Worm (Caenorhabditis elegans) whole organism, young adult: Measurements from ENCODE around the gene col-170.

ENCODE experiments used
- B0019.2 ChIP-seq: fragments of 200-800 bp; sonication (Bioruptor generic); conservative IDR thresholded peaks from 2 replicates; pipeline ENCODE4 v1.3.6; 2022; ENCODE audit warnings: missing genetic modification reagents, missing genetic modification characterization, missing compliant biosample characterization
- D2030.7 ChIP-seq: fragments of 200-800 bp; sonication (Bioruptor generic); IDR thresholded peaks from 2 replicates; pipeline ENCODE4 v1.3.6; 2022; ENCODE audit warnings: missing genetic modification reagents, missing genetic modification characterization, missing compliant biosample characterization
- F33H1.4 ChIP-seq: fragments of 200-800 bp; sonication (Bioruptor generic); IDR thresholded peaks from 2 replicates; pipeline ENCODE4 v1.3.6; 2022; ENCODE audit warnings: missing genetic modification reagents, missing genetic modification characterization, missing compliant biosample characterization
- F37B4.10 ChIP-seq: fragments of 200-800 bp; sonication (Bioruptor generic); IDR thresholded peaks from 2 replicates; pipeline ENCODE4 v1.3.6; 2022; ENCODE audit warnings: missing genetic modification characterization, missing compliant biosample characterization
- F55B11.4 ChIP-seq: sonication (generic microtip); optimal IDR thresholded peaks from 2 replicates; lab custom pipeline; 2016; ENCODE audit warnings: missing compliant biosample characterization, missing genetic modification characterization, borderline replicate concordance; ENCODE audit not compliant: insufficient read depth
- F57A8.1 ChIP-seq: fragments of 200-800 bp; sonication (Bioruptor generic); optimal IDR thresholded peaks from 2 replicates; lab custom pipeline; 2018; ENCODE audit warnings: mild to moderate bottlenecking, missing genetic modification characterization, moderate library complexity, missing compliant biosample characterization
- K11D2.4 ChIP-seq: fragments of 200-800 bp; sonication (Bioruptor generic); IDR thresholded peaks from 2 replicates; pipeline ENCODE4 v1.3.6; 2022; ENCODE audit warnings: missing genetic modification reagents, missing genetic modification characterization, missing compliant biosample characterization
- T07F8.4 ChIP-seq: sonication (generic microtip); optimal IDR thresholded peaks from 2 replicates; lab custom pipeline; 2016; ENCODE audit warnings: mild to moderate bottlenecking, missing genetic modification characterization, moderate library complexity, missing compliant biosample characterization
- T26A5.8 ChIP-seq: sonication (generic microtip); optimal IDR thresholded peaks from 2 replicates; lab custom pipeline; 2016; ENCODE audit warnings: missing genetic modification characterization, missing compliant biosample characterization
- Y67H2A.10 ChIP-seq: fragments of 200-800 bp; sonication (Bioruptor generic); conservative IDR thresholded peaks from 2 replicates; pipeline ENCODE4 v1.3.6; 2022; ENCODE audit warnings: missing genetic modification reagents, missing genetic modification characterization, missing compliant biosample characterization
- Y95B8A.8 ChIP-seq: fragments of 200-800 bp; sonication (Bioruptor generic); IDR thresholded peaks from 2 replicates; pipeline ENCODE4 v1.3.6; 2022; ENCODE audit warnings: missing genetic modification reagents, missing genetic modification characterization, missing compliant biosample characterization
- akir-1 ChIP-seq: fragments of 200-800 bp; sonication (Bioruptor generic); optimal IDR thresholded peaks from 2 replicates; lab custom pipeline; 2018; ENCODE audit warnings: mild to moderate bottlenecking, missing genetic modification characterization, moderate library complexity, missing compliant biosample characterization
- ama-1 ChIP-seq, 3 experiments: fragments of 150-350 bp in 1 of 3; sonication (generic microtip) in 2 of 3; optimal IDR thresholded peaks; 2 replicates each; lab custom pipeline; 2014 to 2018; ENCODE audit warnings: missing biosample characterization in 2 of 3, missing genetic modification characterization in 2 of 3, missing genetic modification reagents in 2 of 3
- aptf-3 ChIP-seq: fragments of 200-800 bp; sonication (Bioruptor generic); IDR thresholded peaks from 2 replicates; pipeline ENCODE4 v1.3.6; 2022; ENCODE audit warnings: missing genetic modification characterization, missing compliant biosample characterization
- atf-7 ChIP-seq: sonication (generic microtip); optimal IDR thresholded peaks from 2 replicates; lab custom pipeline; 2017; ENCODE audit warnings: mild to moderate bottlenecking, missing genetic modification characterization, missing compliant biosample characterization
- athp-1 ChIP-seq: sonication (generic microtip); optimal IDR thresholded peaks from 2 replicates; lab custom pipeline; 2017; ENCODE audit warnings: mild to moderate bottlenecking, missing genetic modification characterization, missing compliant biosample characterization
- attf-3 ChIP-seq: fragments of 200-800 bp; sonication (Bioruptor generic); conservative IDR thresholded peaks from 2 replicates; pipeline ENCODE4 v1.3.6; 2022; ENCODE audit warnings: missing genetic modification reagents, missing genetic modification characterization, missing compliant biosample characterization
- ceh-58 ChIP-seq: fragments of 200-800 bp; sonication (Bioruptor generic); IDR thresholded peaks from 2 replicates; pipeline ENCODE4 v1.3.6; 2022; ENCODE audit warnings: missing genetic modification characterization, missing compliant biosample characterization
- ceh-79 ChIP-seq: sonication (generic microtip); optimal IDR thresholded peaks from 2 replicates; lab custom pipeline; 2017; ENCODE audit warnings: mild to moderate bottlenecking, missing genetic modification characterization, missing compliant biosample characterization
- ekl-4 ChIP-seq: fragments of 200-800 bp; sonication (Bioruptor generic); IDR thresholded peaks from 2 replicates; pipeline ENCODE4 v1.3.6; 2022; ENCODE audit warnings: missing genetic modification reagents, missing genetic modification characterization, missing compliant biosample characterization
- fkh-3 ChIP-seq: sonication (generic microtip); optimal IDR thresholded peaks from 2 replicates; lab custom pipeline; 2016; ENCODE audit warnings: mild to moderate bottlenecking, missing genetic modification characterization, missing compliant biosample characterization
- hmg-1.2 ChIP-seq: fragments of 200-800 bp; sonication (Bioruptor generic); IDR thresholded peaks from 2 replicates; pipeline ENCODE4 v1.3.6; 2022; ENCODE audit warnings: missing genetic modification reagents, missing genetic modification characterization, missing compliant biosample characterization
- lag-1 ChIP-seq: fragments of 200-800 bp; sonication (Bioruptor generic); IDR thresholded peaks from 2 replicates; pipeline ENCODE4 v1.3.6; 2022; ENCODE audit warnings: missing genetic modification reagents, missing genetic modification characterization, missing compliant biosample characterization
- let-526 ChIP-seq: fragments of 200-800 bp; sonication (Bioruptor generic); IDR thresholded peaks from 2 replicates; pipeline ENCODE4 v1.3.6; 2022; ENCODE audit warnings: missing genetic modification reagents, missing genetic modification characterization, missing compliant biosample characterization
- let-607 ChIP-seq, 2 experiments: fragments of 200-800 bp in 1 of 2; sonication (Bioruptor generic) in 1 of 2; sonication (generic microtip) in 1 of 2; optimal IDR thresholded peaks; 2 replicates each; lab custom pipeline; 2016 to 2018; ENCODE audit warnings: mild to moderate bottlenecking in 2 of 2, missing compliant biosample characterization in 2 of 2, missing genetic modification characterization in 2 of 2, moderate library complexity in 2 of 2, missing genotype in 1 of 2
- lin-26 ChIP-seq: fragments of 200-800 bp; sonication (Bioruptor generic); IDR thresholded peaks from 2 replicates; pipeline ENCODE4 v1.3.6; 2022; ENCODE audit warnings: missing genetic modification reagents, missing genetic modification characterization, missing compliant biosample characterization
- lin-35 ChIP-seq, 3 experiments: fragments of 150-350 bp in 2 of 3; sonication (generic microtip) in 1 of 3; optimal IDR thresholded peaks; 2 replicates each; lab custom pipeline; 2014 to 2018; ENCODE audit warnings: missing biosample characterization in 3 of 3, missing genetic modification characterization in 3 of 3, missing genetic modification reagents in 3 of 3
- madf-8 ChIP-seq: fragments of 200-800 bp; sonication (Bioruptor generic); conservative IDR thresholded peaks from 2 replicates; pipeline ENCODE4 v1.3.6; 2022; ENCODE audit warnings: missing genetic modification reagents, missing genetic modification characterization, missing compliant biosample characterization
- nhr-179 ChIP-seq: sonication (generic microtip); optimal IDR thresholded peaks from 2 replicates; lab custom pipeline; 2016; ENCODE audit warnings: mild to moderate bottlenecking, missing genetic modification characterization, missing compliant biosample characterization
- nhr-27 ChIP-seq: fragments of 200-800 bp; sonication (Bioruptor generic); optimal IDR thresholded peaks from 2 replicates; lab custom pipeline; 2018; ENCODE audit warnings: mild to moderate bottlenecking, missing genetic modification characterization, moderate library complexity, missing compliant biosample characterization
- nhr-80 ChIP-seq: sonication (generic microtip); optimal IDR thresholded peaks from 2 replicates; lab custom pipeline; 2016; ENCODE audit warnings: missing genetic modification characterization, missing compliant biosample characterization
- pbrm-1 ChIP-seq: fragments of 200-800 bp; sonication (Bioruptor generic); IDR thresholded peaks from 2 replicates; pipeline ENCODE4 v1.3.6; 2022; ENCODE audit warnings: missing genetic modification reagents, missing genetic modification characterization, missing compliant biosample characterization
- rec-8 ChIP-seq, 2 experiments: sonication (generic microtip); optimal IDR thresholded peaks; 2 replicates each; lab custom pipeline; 2016; ENCODE audit warnings: mild to moderate bottlenecking in 2 of 2, missing genetic modification characterization in 2 of 2, missing genetic modification reagents in 2 of 2, missing genotype in 2 of 2, missing biosample characterization in 1 of 2, missing compliant biosample characterization in 1 of 2, moderate library complexity in 1 of 2
- sdz-38 ChIP-seq: sonication (generic microtip); optimal IDR thresholded peaks from 2 replicates; lab custom pipeline; 2016; ENCODE audit warnings: missing genotype, missing genetic modification characterization, missing compliant biosample characterization
- snpc-1.3 ChIP-seq: sonication (generic microtip); optimal IDR thresholded peaks from 2 replicates; lab custom pipeline; 2017; ENCODE audit warnings: missing genetic modification characterization, mild to moderate bottlenecking, missing compliant biosample characterization, antibody characterized with exemption, moderate library complexity, missing genotype, missing genetic modification reagents; ENCODE audit not compliant: insufficient read depth
- sptf-2 ChIP-seq: fragments of 200-800 bp; sonication (Bioruptor generic); optimal IDR thresholded peaks from 2 replicates; lab custom pipeline; 2018; ENCODE audit warnings: mild to moderate bottlenecking, missing genetic modification characterization, missing compliant biosample characterization
- zfh-2 ChIP-seq: fragments of 200-800 bp; sonication (Bioruptor generic); conservative IDR thresholded peaks from 2 replicates; pipeline ENCODE4 v1.3.6; 2022; ENCODE audit warnings: missing genetic modification reagents, missing genetic modification characterization, missing compliant biosample characterization
- zim-3 ChIP-seq: sonication (generic microtip); optimal IDR thresholded peaks from 2 replicates; lab custom pipeline; 2017; ENCODE audit warnings: mild to moderate bottlenecking, missing genetic modification characterization, moderate library complexity, missing compliant biosample characterization
- ztf-18 ChIP-seq: sonication (generic microtip); optimal IDR thresholded peaks from 2 replicates; lab custom pipeline; 2016; ENCODE audit warnings: missing genotype, mild to moderate bottlenecking, missing genetic modification characterization, missing compliant biosample characterization

The col-170 gene

DNA sequence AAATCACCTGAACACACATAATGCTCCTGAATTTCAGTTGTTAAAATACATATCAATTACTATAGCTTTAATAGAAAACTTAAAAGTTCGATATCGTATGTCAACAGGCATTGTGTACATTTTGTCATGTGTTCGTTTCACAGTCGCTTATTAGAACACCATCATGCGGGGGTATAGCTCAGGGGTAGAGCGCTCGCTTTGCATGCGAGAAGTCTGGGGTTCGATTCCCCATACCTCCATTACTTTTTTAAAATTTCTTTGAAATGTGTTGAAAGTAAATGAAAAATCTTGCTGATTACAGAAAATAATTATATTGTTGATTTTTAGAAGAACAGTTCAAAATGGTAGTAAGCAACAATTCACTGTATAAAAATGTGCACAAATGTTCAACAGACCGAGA is 45.4 kb upstream of the col-170 start (continued):
- TF ChIP-seq K11D2.4 (GFP tag; lab: Robert Waterston, UW) (no peak), F33H1.4 (GFP tag; lab: Robert Waterston, UW) (no peak), ceh-58 (GFP tag; lab: Robert Waterston, UW) (no peak), T07F8.4 (tag; lab: Kevin White, UChicago) (peak; percentile 44), ama-1 (optimal IDR thresholded peaks at IDR 0.05; lab: Kevin White, UChicago) (no peak), ama-1 (GFP tag; optimal IDR thresholded peaks at IDR 0.05; lab: Kevin White, UChicago) (peak; percentile 67 to 84), snpc-1.3 (tag; lab: Kevin White, UChicago) (peak; percentile 94), Y67H2A.10 (GFP tag; lab: Robert Waterston, UW) (0 out of 2 replicates have a peak, but pooled peaks have one; percentile 16), nhr-27 (tag; lab: Kevin White, UChicago) (peak; percentile 16), athp-1 (tag; lab: Kevin White, UChicago) (peak; percentile 45), F37B4.10 (GFP tag; lab: Robert Waterston, UW) (no peak), pbrm-1 (GFP tag; lab: Robert Waterston, UW) (peak; percentile 76), ekl-4 (GFP tag; lab: Robert Waterston, UW) (peak; percentile 80), sptf-2 (GFP tag; lab: Kevin White, UChicago) (peak; percentile 75), ztf-18 (tag; lab: Kevin White, UChicago) (peak; percentile 69), lin-26 (GFP tag; lab: Robert Waterston, UW) (peak; percentile 97), zim-3 (tag; lab: Kevin White, UChicago) (peak; percentile 19), aptf-3 (0 out of 2 replicates have a peak, but pooled peaks have one; percentile 24), madf-8 (GFP tag; lab: Robert Waterston, UW) (no peak), lin-35 (GFP tag; optimal IDR thresholded peaks at IDR 0.05; lab: Kevin White, UChicago) (peak in 1 of 3 experiments; percentile 46), attf-3 (GFP tag; lab: Robert Waterston, UW) (no peak), F57A8.1 (peak; percentile 71), F55B11.4 (no peak), sdz-38 (tag; lab: Kevin White, UChicago) (no peak), rec-8 (tag; optimal IDR thresholded peaks at IDR 0.05; lab: Kevin White, UChicago) (peak; percentile 61 to 72), lag-1 (GFP tag; lab: Robert Waterston, UW) (no peak), hmg-1.2 (peak; percentile 63), zfh-2 (no peak), akir-1 (peak; percentile 2), let-607 (tag; optimal IDR thresholded peaks at IDR 0.05; lab: Kevin White, UChicago) (peak in 1 of 2 experiments; percentile 48), nhr-80 (tag; lab: Kevin White, UChicago) (peak; percentile 32), atf-7 (tag; lab: Kevin White, UChicago) (peak; percentile 59), T26A5.8 (tag; lab: Kevin White, UChicago) (peak; percentile 54), fkh-3 (peak; percentile 66), D2030.7 (GFP tag; lab: Robert Waterston, UW) (peak; percentile 72), Y95B8A.8 (0 out of 2 replicates have a peak, but pooled peaks have one; percentile 27), ceh-79 (no peak), B0019.2 (GFP tag; lab: Robert Waterston, UW) (no peak), nhr-179 (tag; lab: Kevin White, UChicago) (no peak)

ce11 chrX:6289038-6289437 is 42.5 kb upstream of the col-170 start:
- no peak for TF ChIP-seq let-526 (GFP tag; lab: Robert Waterston, UW)
- TF ChIP-seq, all 124 proteins: peak for 0
